Worm (Caenorhabditis elegans): Measurements from ENCODE around the gene mab-9.
A peak's percentile ranks its signal among the peaks of the same experiment; 100 is the strongest.
"Not testable (repeated sequence)": the region's sequence is repeated elsewhere in the genome, so short reads cannot be mapped to it uniquely, and the experiment has no call there.

Gene mab-9

ce11 chrII:522302-522701 is 6.5 kb downstream of the mab-9 start, which contains the start of gene slc-36.2:
Gene slc-36.2, plus strand, starts transcription at chrII:522602.
- TF ChIP-seq zip-8 (tag; optimal IDR thresholded peaks at IDR 0.05) (no peak), nhr-76 (tag; optimal IDR thresholded peaks at IDR 0.05) (no peak), mls-2 (tag; optimal IDR thresholded peaks at IDR 0.05) (no peak), lsy-2 (tag; optimal IDR thresholded peaks at IDR 0.05) (no peak), hlh-1 (tag; optimal IDR thresholded peaks at IDR 0.05) (no peak), ceh-39 (tag; optimal IDR thresholded peaks at IDR 0.05) (no peak), lin-13 (tag; optimal IDR thresholded peaks at IDR 0.05) (no peak), ham-2 (GFP tag; optimal IDR thresholded peaks at IDR 0.05) (no peak), unc-120 (tag; optimal IDR thresholded peaks at IDR 0.05; ENCODE audit: poor library complexity, severe bottlenecking) (no peak), unc-62 (GFP tag; optimal IDR thresholded peaks at IDR 0.05) (no peak)

ce11 chrII:526375-526774 is 10.6 kb downstream of the mab-9 start, which contains the start of gene lgc-34:
Gene lgc-34, plus strand, starts transcription at chrII:526574.
- no peak for TF ChIP-seq elt-1 (tag; optimal IDR thresholded peaks at IDR 0.05; ENCODE audit: borderline replicate concordance, insufficient read depth)
- no peak for TF ChIP-seq drap-1 (GFP tag; optimal IDR thresholded peaks at IDR 0.05)
- TF ChIP-seq snpc-4 (tag; optimal IDR thresholded peaks at IDR 0.05): no peak
- TF ChIP-seq bed-3 (GFP tag; optimal IDR thresholded peaks at IDR 0.05): no peak
- peak; percentile 95 for TF ChIP-seq hlh-1 (tag; optimal IDR thresholded peaks at IDR 0.05)
- TF ChIP-seq mab-5 (tag; optimal IDR thresholded peaks at IDR 0.05): no peak
- TF ChIP-seq pha-4 (tag; optimal IDR thresholded peaks at IDR 0.05): no peak
- TF ChIP-seq ham-2 (GFP tag; optimal IDR thresholded peaks at IDR 0.05): no peak
- TF ChIP-seq blmp-1 (tag; optimal IDR thresholded peaks at IDR 0.05): no peak
- peak; percentile 35 for TF ChIP-seq unc-120 (tag; optimal IDR thresholded peaks at IDR 0.05; ENCODE audit: poor library complexity, severe bottlenecking)
- TF ChIP-seq M03D4.4 (tag; optimal IDR thresholded peaks at IDR 0.05): no peak
- no peak for TF ChIP-seq lsy-2 (tag; optimal IDR thresholded peaks at IDR 0.05)
- TF ChIP-seq cnd-1 (tag; optimal IDR thresholded peaks at IDR 0.05): no peak

- not testable (repeated sequence) for TF ChIP-seq ceh-39 (tag; optimal IDR thresholded peaks at IDR 0.05); snpc-4 (tag; optimal IDR thresholded peaks at IDR 0.05); ham-2 (GFP tag; optimal IDR thresholded peaks at IDR 0.05)
These were observed 19.4 kb downstream of the mab-9 start, which contains the start of gene T27A1.3 for ce11 chrII:535226-535625. Gene T27A1.3, plus strand, starts transcription at chrII:535526.

ce11 chrII:536775-537174 is 21.0 kb downstream of the mab-9 start, which contains the start of gene T27A1.2:
Gene T27A1.2, minus strand, starts transcription at chrII:536875.
- TF ChIP-seq bed-3 (GFP tag; optimal IDR thresholded peaks at IDR 0.05) (no peak), snpc-4 (tag; optimal IDR thresholded peaks at IDR 0.05) (no peak), ces-1 (GFP tag; optimal IDR thresholded peaks at IDR 0.05) (no peak), mls-2 (tag; optimal IDR thresholded peaks at IDR 0.05) (no peak), unc-62 (GFP tag; optimal IDR thresholded peaks at IDR 0.05) (no peak)

- TF ChIP-seq mep-1 (tag; optimal IDR thresholded peaks at IDR 0.05) (no peak), pha-4 (tag; optimal IDR thresholded peaks at IDR 0.05) (no peak), snpc-4 (tag; optimal IDR thresholded peaks at IDR 0.05) (no peak), M03D4.4 (tag; optimal IDR thresholded peaks at IDR 0.05) (no peak)
These were observed 26.6 kb downstream of the mab-9 start for ce11 chrII:542416-542815.

- TF ChIP-seq nhr-76 (tag; optimal IDR thresholded peaks at IDR 0.05): no peak
- TF ChIP-seq sptf-1 (tag; optimal IDR thresholded peaks at IDR 0.05): no peak
- no peak for TF ChIP-seq ces-1 (GFP tag; optimal IDR thresholded peaks at IDR 0.05)
- no peak for TF ChIP-seq ztf-11 (tag; optimal IDR thresholded peaks at IDR 0.05)
- no peak for TF ChIP-seq ceh-39 (tag; optimal IDR thresholded peaks at IDR 0.05)
- no peak for TF ChIP-seq cnd-1 (tag; optimal IDR thresholded peaks at IDR 0.05)
- TF ChIP-seq nhr-237 (tag; optimal IDR thresholded peaks at IDR 0.05): no peak
- no peak for TF ChIP-seq lin-13 (tag; optimal IDR thresholded peaks at IDR 0.05)
- no peak for TF ChIP-seq unc-120 (tag; optimal IDR thresholded peaks at IDR 0.05; ENCODE audit: poor library complexity, severe bottlenecking)
These were observed 30.6 kb downstream of the mab-9 start, which contains the start of gene mlt-10 for ce11 chrII:546405-546804. Gene mlt-10, plus strand, starts transcription at chrII:546705.

- TF ChIP-seq unc-120 (tag; optimal IDR thresholded peaks at IDR 0.05; ENCODE audit: poor library complexity, severe bottlenecking): no peak
- TF ChIP-seq unc-39 (tag; optimal IDR thresholded peaks at IDR 0.05): no peak
- TF ChIP-seq unc-62 (GFP tag; optimal IDR thresholded peaks at IDR 0.05): no peak
- TF ChIP-seq nhr-237 (tag; optimal IDR thresholded peaks at IDR 0.05): no peak
- no peak for TF ChIP-seq hlh-1 (tag; optimal IDR thresholded peaks at IDR 0.05)
- no peak for TF ChIP-seq bed-3 (GFP tag; optimal IDR thresholded peaks at IDR 0.05)
These were observed 33.7 kb downstream of the mab-9 start for ce11 chrII:549501-549900.
